Worm (Caenorhabditis elegans): Measurements from ENCODE around the gene F52F10.2.

The F52F10.2 gene

ce11 chrV:1547843-1548242 is at the start of gene F52F10.2:
F52F10.2 (plus strand) TSS chrV:1548143.
- TF ChIP-seq med-1 (GFP tag; optimal IDR thresholded peaks at IDR 0.05; ENCODE audit: insufficient read depth) = no peak
- TF ChIP-seq flt-1 (GFP tag; IDR thresholded peaks at IDR 0.05) = no peak
- no peak for TF ChIP-seq tab-1 (GFP tag; IDR thresholded peaks at IDR 0.05)
- TF ChIP-seq ztf-23 (GFP tag; IDR thresholded peaks at IDR 0.05) = no peak
- no peak for TF ChIP-seq ref-1 (GFP tag; conservative IDR thresholded peaks at IDR 0.05)
- no peak for TF ChIP-seq cog-1 (tag; optimal IDR thresholded peaks at IDR 0.05)
- TF ChIP-seq ztf-29 (GFP tag; IDR thresholded peaks at IDR 0.05) = no peak
- no peak for TF ChIP-seq T22C8.4 (GFP tag; IDR thresholded peaks at IDR 0.05)
- no peak for TF ChIP-seq klf-2 (GFP tag; conservative IDR thresholded peaks at IDR 0.05)

- TF ChIP-seq med-1 (GFP tag; optimal IDR thresholded peaks at IDR 0.05; ENCODE audit: insufficient read depth) = no peak
- TF ChIP-seq T22C8.4 (GFP tag; IDR thresholded peaks at IDR 0.05) = no peak
- no peak for TF ChIP-seq klf-2 (GFP tag; conservative IDR thresholded peaks at IDR 0.05)
- no peak for TF ChIP-seq flt-1 (GFP tag; IDR thresholded peaks at IDR 0.05)
- no peak for TF ChIP-seq ztf-29 (GFP tag; IDR thresholded peaks at IDR 0.05)
- TF ChIP-seq ztf-23 (GFP tag; IDR thresholded peaks at IDR 0.05) = no peak
- no peak for TF ChIP-seq cog-1 (tag; optimal IDR thresholded peaks at IDR 0.05)
- no peak for TF ChIP-seq tab-1 (GFP tag; IDR thresholded peaks at IDR 0.05)
- TF ChIP-seq ref-1 (GFP tag; conservative IDR thresholded peaks at IDR 0.05) = no peak
These were observed 48.8 kb upstream of the F52F10.2 start, which contains the start of gene sru-27 for ce11 chrV:1499140-1499539. sru-27 (plus strand) TSS chrV:1499440.

- no peak for TF ChIP-seq cog-1 (tag; optimal IDR thresholded peaks at IDR 0.05)
- TF ChIP-seq tab-1 (GFP tag; IDR thresholded peaks at IDR 0.05) = no peak
- no peak for TF ChIP-seq klf-2 (GFP tag; conservative IDR thresholded peaks at IDR 0.05)
- no peak for TF ChIP-seq flt-1 (GFP tag; IDR thresholded peaks at IDR 0.05)
These were observed 41.9 kb upstream of the F52F10.2 start, which contains the start of gene sru-28 for ce11 chrV:1505995-1506394. sru-28 (plus strand) TSS chrV:1506295.

- TF ChIP-seq cog-1 (tag; optimal IDR thresholded peaks at IDR 0.05) = no peak
- TF ChIP-seq flt-1 (GFP tag; IDR thresholded peaks at IDR 0.05) = no peak
- no peak for TF ChIP-seq tab-1 (GFP tag; IDR thresholded peaks at IDR 0.05)
- no peak for TF ChIP-seq ref-1 (GFP tag; conservative IDR thresholded peaks at IDR 0.05)
- TF ChIP-seq T22C8.4 (GFP tag; IDR thresholded peaks at IDR 0.05) = no peak
- no peak for TF ChIP-seq med-1 (GFP tag; optimal IDR thresholded peaks at IDR 0.05; ENCODE audit: insufficient read depth)
- TF ChIP-seq klf-2 (GFP tag; conservative IDR thresholded peaks at IDR 0.05) = no peak
- TF ChIP-seq ztf-23 (GFP tag; IDR thresholded peaks at IDR 0.05) = no peak
- TF ChIP-seq ztf-29 (GFP tag; IDR thresholded peaks at IDR 0.05) = no peak
These were observed 36.4 kb upstream of the F52F10.2 start, which contains the start of gene nhr-260 for ce11 chrV:1511537-1511936. nhr-260 (minus strand) TSS chrV:1511637.

- TF ChIP-seq flt-1 (GFP tag; IDR thresholded peaks at IDR 0.05) = no peak
- no peak for TF ChIP-seq ref-1 (GFP tag; conservative IDR thresholded peaks at IDR 0.05)
- TF ChIP-seq ztf-29 (GFP tag; IDR thresholded peaks at IDR 0.05) = no peak
- TF ChIP-seq ztf-23 (GFP tag; IDR thresholded peaks at IDR 0.05) = no peak
- TF ChIP-seq cog-1 (tag; optimal IDR thresholded peaks at IDR 0.05) = no peak
- no peak for TF ChIP-seq T22C8.4 (GFP tag; IDR thresholded peaks at IDR 0.05)
- no peak for TF ChIP-seq tab-1 (GFP tag; IDR thresholded peaks at IDR 0.05)
- no peak for TF ChIP-seq med-1 (GFP tag; optimal IDR thresholded peaks at IDR 0.05; ENCODE audit: insufficient read depth)
- no peak for TF ChIP-seq klf-2 (GFP tag; conservative IDR thresholded peaks at IDR 0.05)
These were observed 26.1 kb upstream of the F52F10.2 start, which contains the start of gene str-240 for ce11 chrV:1521845-1522244. str-240 (minus strand) TSS chrV:1521945.

ce11 chrV:1522485-1522884 is 25.5 kb upstream of the F52F10.2 start, which contains the start of gene str-243:
str-243 (plus strand) TSS chrV:1522785.
- no peak for TF ChIP-seq T22C8.4 (GFP tag; IDR thresholded peaks at IDR 0.05)
- no peak for TF ChIP-seq cog-1 (tag; optimal IDR thresholded peaks at IDR 0.05)

ce11 chrV:1527985-1528384 is 20.0 kb upstream of the F52F10.2 start, which contains the start of gene str-236:
str-236 (minus strand) TSS chrV:1528085.
- no peak for TF ChIP-seq cog-1 (tag; optimal IDR thresholded peaks at IDR 0.05)
- TF ChIP-seq ref-1 (GFP tag; conservative IDR thresholded peaks at IDR 0.05) = no peak
- TF ChIP-seq ztf-29 (GFP tag; IDR thresholded peaks at IDR 0.05) = no peak

ce11 chrV:1531159-1531558 is 16.8 kb upstream of the F52F10.2 start, which contains the start of gene K02H11.4:
K02H11.4 (minus strand) TSS chrV:1531259.
- TF ChIP-seq ztf-23 (GFP tag; IDR thresholded peaks at IDR 0.05) = no peak
- no peak for TF ChIP-seq flt-1 (GFP tag; IDR thresholded peaks at IDR 0.05)
- no peak for TF ChIP-seq med-1 (GFP tag; optimal IDR thresholded peaks at IDR 0.05; ENCODE audit: insufficient read depth)
- TF ChIP-seq ztf-29 (GFP tag; IDR thresholded peaks at IDR 0.05) = no peak
- no peak for TF ChIP-seq tab-1 (GFP tag; IDR thresholded peaks at IDR 0.05)
- no peak for TF ChIP-seq klf-2 (GFP tag; conservative IDR thresholded peaks at IDR 0.05)
- no peak for TF ChIP-seq ref-1 (GFP tag; conservative IDR thresholded peaks at IDR 0.05)
- TF ChIP-seq T22C8.4 (GFP tag; IDR thresholded peaks at IDR 0.05) = no peak

- TF ChIP-seq med-1 (GFP tag; optimal IDR thresholded peaks at IDR 0.05; ENCODE audit: insufficient read depth) = no peak
- TF ChIP-seq flt-1 (GFP tag; IDR thresholded peaks at IDR 0.05) = no peak
- no peak for TF ChIP-seq T22C8.4 (GFP tag; IDR thresholded peaks at IDR 0.05)
These were observed 15.5 kb upstream of the F52F10.2 start for ce11 chrV:1532455-1532854.

- no peak for TF ChIP-seq ztf-29 (GFP tag; IDR thresholded peaks at IDR 0.05)
- TF ChIP-seq T22C8.4 (GFP tag; IDR thresholded peaks at IDR 0.05) = no peak
- no peak for TF ChIP-seq ref-1 (GFP tag; conservative IDR thresholded peaks at IDR 0.05)
- TF ChIP-seq ztf-23 (GFP tag; IDR thresholded peaks at IDR 0.05) = no peak
- TF ChIP-seq klf-2 (GFP tag; conservative IDR thresholded peaks at IDR 0.05) = no peak
- no peak for TF ChIP-seq med-1 (GFP tag; optimal IDR thresholded peaks at IDR 0.05; ENCODE audit: insufficient read depth)
- TF ChIP-seq cog-1 (tag; optimal IDR thresholded peaks at IDR 0.05) = no peak
- no peak for TF ChIP-seq flt-1 (GFP tag; IDR thresholded peaks at IDR 0.05)
- TF ChIP-seq tab-1 (GFP tag; IDR thresholded peaks at IDR 0.05) = no peak
These were observed 13.6 kb upstream of the F52F10.2 start, which contains the start of gene trx-5 for ce11 chrV:1534315-1534714. trx-5 (minus strand) TSS chrV:1534415.
